Fruit fly (Drosophila melanogaster) whole organism, embryonic: ENCODE data around the gene Lsd-1.
A peak's percentile ranks its signal among the peaks of the same experiment; 100 is the strongest.

Experiments used
- Asciz ChIP-seq: fragments of 200-800 bp; sonication (Bioruptor generic); optimal IDR thresholded peaks from 2 replicates; lab custom pipeline; 2017; ENCODE audit warnings: missing biosample characterization, mild to moderate bottlenecking, missing genetic modification characterization, missing genetic modification reagents
- B-H2 ChIP-seq: fragments of 200-800 bp; sonication (Bioruptor generic); optimal IDR thresholded peaks from 2 replicates; lab custom pipeline; 2018; ENCODE audit warnings: missing biosample characterization, mild to moderate bottlenecking, missing genetic modification characterization
- CG10543 ChIP-seq: fragments of 200-800 bp; sonication (Bioruptor generic); optimal IDR thresholded peaks from 3 replicates; lab custom pipeline; 2017; ENCODE audit warnings: missing biosample characterization, mild to moderate bottlenecking, missing genetic modification characterization, moderate library complexity
- CG10565 ChIP-seq: fragments of 200-800 bp; sonication (Bioruptor generic); optimal IDR thresholded peaks from 3 replicates; lab custom pipeline; 2016; ENCODE audit warnings: missing biosample characterization, mild to moderate bottlenecking, missing genetic modification characterization
- CG11560 ChIP-seq: fragments of 200-800 bp; sonication (Bioruptor generic); IDR thresholded peaks from 3 replicates; pipeline ENCODE4 v1.3.6; 2022; ENCODE audit warnings: missing biosample characterization, missing genetic modification characterization
- CG12299 ChIP-seq: fragments of 200-800 bp; sonication (Bioruptor generic); optimal IDR thresholded peaks from 2 replicates; lab custom pipeline; 2018; ENCODE audit warnings: missing biosample characterization, mild to moderate bottlenecking, missing genetic modification characterization
- CG1233 ChIP-seq: fragments of 200-800 bp; sonication (Bioruptor generic); optimal IDR thresholded peaks from 4 replicates; lab custom pipeline; 2018; ENCODE audit warnings: missing biosample characterization, mild to moderate bottlenecking, missing genetic modification characterization
- CG13287 ChIP-seq: fragments of 200-800 bp; sonication (Bioruptor generic); IDR thresholded peaks from 2 replicates; pipeline ENCODE4 v1.3.6; 2022; ENCODE audit warnings: missing biosample characterization, missing genetic modification characterization; ENCODE audit not compliant: partially characterized antibody
- CG13894 ChIP-seq: fragments of 200-800 bp; sonication (Bioruptor generic); optimal IDR thresholded peaks from 3 replicates; lab custom pipeline; 2018; ENCODE audit warnings: missing biosample characterization, mild to moderate bottlenecking, missing genetic modification characterization, moderate library complexity
- CG14441 ChIP-seq: fragments of 200-800 bp; sonication (Bioruptor generic); IDR thresholded peaks from 2 replicates; pipeline ENCODE4 v1.3.6; 2022; ENCODE audit warnings: missing biosample characterization, missing genetic modification characterization
- CG17612 ChIP-seq: fragments of 200-800 bp; sonication (Bioruptor generic); IDR thresholded peaks from 2 replicates; pipeline ENCODE4 v1.3.6; 2022; ENCODE audit warnings: missing biosample characterization, missing genetic modification characterization
- CG17912 ChIP-seq: fragments of 200-800 bp; sonication (Bioruptor generic); optimal IDR thresholded peaks from 2 replicates; lab custom pipeline; 2018; ENCODE audit warnings: missing biosample characterization, mild to moderate bottlenecking, missing genetic modification characterization
- CG18619 ChIP-seq: fragments of 200-800 bp; sonication (Bioruptor generic); optimal IDR thresholded peaks from 3 replicates; lab custom pipeline; 2017; ENCODE audit warnings: missing biosample characterization, mild to moderate bottlenecking, missing genetic modification characterization
- CG31365 ChIP-seq: fragments of 200-800 bp; sonication (Bioruptor generic); optimal IDR thresholded peaks from 2 replicates; lab custom pipeline; 2018; ENCODE audit warnings: missing biosample characterization, mild to moderate bottlenecking, missing genetic modification characterization
- CG34224 ChIP-seq: fragments of 200-800 bp; sonication (Bioruptor generic); IDR thresholded peaks from 3 replicates; pipeline ENCODE4 v1.3.6; 2022; ENCODE audit warnings: missing biosample characterization, missing genetic modification characterization; ENCODE audit not compliant: partially characterized antibody
- CG5180 ChIP-seq: fragments of 200-800 bp; sonication (Bioruptor generic); optimal IDR thresholded peaks from 3 replicates; lab custom pipeline; 2017; ENCODE audit warnings: missing biosample characterization, missing genetic modification characterization, mild to moderate bottlenecking, moderate library complexity, missing genetic modification reagents
- CG7357 ChIP-seq: fragments of 200-800 bp; sonication (Bioruptor generic); IDR thresholded peaks from 3 replicates; pipeline ENCODE4 v1.3.6; 2022; ENCODE audit warnings: missing biosample characterization, missing genetic modification characterization
- CG7372 ChIP-seq: fragments of 200-800 bp; sonication (Bioruptor generic); IDR thresholded peaks from 2 replicates; pipeline ENCODE4 v1.3.6; 2022; ENCODE audit warnings: missing biosample characterization, missing genetic modification characterization
- CG9215 ChIP-seq: fragments of 200-800 bp; sonication (Bioruptor generic); IDR thresholded peaks from 2 replicates; pipeline ENCODE4 v1.3.6; 2022; ENCODE audit warnings: missing biosample characterization, missing genetic modification characterization
- D19B ChIP-seq: fragments of 200-800 bp; sonication (Bioruptor generic); optimal IDR thresholded peaks from 2 replicates; lab custom pipeline; 2017; ENCODE audit warnings: missing biosample characterization, mild to moderate bottlenecking, missing genetic modification characterization
- Dek ChIP-seq: fragments of 200-800 bp; sonication (Bioruptor generic); optimal IDR thresholded peaks from 3 replicates; lab custom pipeline; 2019; ENCODE audit warnings: missing biosample characterization, mild to moderate bottlenecking, missing genetic modification characterization, moderate library complexity
- Dfd ChIP-seq, 2 experiments: fragments of >200 bp; optimal IDR thresholded peaks; 2 replicates each; lab custom pipeline; 2017; ENCODE audit warnings: missing biosample characterization in 2 of 2, missing genetic modification characterization in 2 of 2
- Doc3 ChIP-seq: fragments of 200-800 bp; sonication (Bioruptor generic); IDR thresholded peaks from 3 replicates; pipeline ENCODE4 v1.3.6; 2022; ENCODE audit warnings: missing biosample characterization, missing genetic modification characterization; ENCODE audit not compliant: partially characterized antibody
- ERR ChIP-seq: fragments of 200-800 bp; sonication (Bioruptor generic); optimal IDR thresholded peaks from 2 replicates; lab custom pipeline; 2016; ENCODE audit warnings: missing biosample characterization, missing genetic modification characterization
- Hand ChIP-seq: fragments of 200-800 bp; sonication (Bioruptor generic); optimal IDR thresholded peaks from 2 replicates; lab custom pipeline; 2017; ENCODE audit warnings: mild to moderate bottlenecking, missing biosample characterization, missing genetic modification reagents, missing genetic modification characterization
- Hmr ChIP-seq: fragments of 200-800 bp; sonication (Bioruptor generic); optimal IDR thresholded peaks from 3 replicates; lab custom pipeline; 2017; ENCODE audit warnings: mild to moderate bottlenecking, missing biosample characterization, missing genetic modification reagents, missing genetic modification characterization
- NC2α ChIP-seq: fragments of 200-800 bp; sonication (Bioruptor generic); optimal IDR thresholded peaks from 2 replicates; lab custom pipeline; 2016; ENCODE audit warnings: missing biosample characterization, missing genetic modification characterization
- Rfx ChIP-seq: fragments of 200-800 bp; sonication (Bioruptor generic); IDR thresholded peaks from 2 replicates; pipeline ENCODE4 v1.3.6; 2022; ENCODE audit warnings: missing biosample characterization, missing genetic modification characterization
- Scr ChIP-seq: fragments of 200-800 bp; sonication (Bioruptor generic); IDR thresholded peaks from 2 replicates; pipeline ENCODE4 v1.3.6; 2022; ENCODE audit warnings: missing biosample characterization, missing genetic modification characterization; ENCODE audit not compliant: partially characterized antibody
- Sin3A ChIP-seq: fragments of >200 bp; optimal IDR thresholded peaks from 2 replicates; lab custom pipeline; 2018
- ara ChIP-seq: fragments of 200-800 bp; sonication (Bioruptor generic); IDR thresholded peaks from 2 replicates; pipeline ENCODE4 v1.3.6; 2022; ENCODE audit warnings: missing biosample characterization, missing genetic modification characterization
- caup ChIP-seq: fragments of 200-800 bp; sonication (Bioruptor generic); optimal IDR thresholded peaks from 3 replicates; lab custom pipeline; 2017; ENCODE audit warnings: missing biosample characterization, mild to moderate bottlenecking, missing genetic modification characterization, moderate library complexity; ENCODE audit not compliant: severe bottlenecking
- ems ChIP-seq: fragments of 200-800 bp; sonication (Bioruptor generic); optimal IDR thresholded peaks from 3 replicates; lab custom pipeline; 2016; ENCODE audit warnings: missing biosample characterization, missing genetic modification characterization
- jumu ChIP-seq: fragments of 200-800 bp; sonication (Bioruptor generic); optimal IDR thresholded peaks from 3 replicates; lab custom pipeline; 2016; ENCODE audit warnings: missing biosample characterization, missing genetic modification characterization
- ken ChIP-seq: fragments of 200-800 bp; sonication (Bioruptor generic); IDR thresholded peaks from 3 replicates; pipeline ENCODE4 v1.3.6; 2022; ENCODE audit warnings: missing biosample characterization, missing genetic modification characterization
- kni ChIP-seq: fragments of 200-800 bp; sonication (Bioruptor generic); optimal IDR thresholded peaks from 3 replicates; lab custom pipeline; 2017; ENCODE audit warnings: mild to moderate bottlenecking, missing biosample characterization, missing genetic modification reagents, missing genetic modification characterization
- lab ChIP-seq: fragments of 200-800 bp; sonication (Bioruptor generic); optimal IDR thresholded peaks from 3 replicates; lab custom pipeline; 2017; ENCODE audit warnings: missing biosample characterization, missing genetic modification characterization, mild to moderate bottlenecking, moderate library complexity, missing genetic modification reagents
- lbe ChIP-seq: fragments of 200-800 bp; sonication (Bioruptor generic); optimal IDR thresholded peaks from 2 replicates; lab custom pipeline; 2016; ENCODE audit warnings: missing biosample characterization, mild to moderate bottlenecking, missing genetic modification characterization
- mirr ChIP-seq: fragments of 200-800 bp; sonication (Bioruptor generic); optimal IDR thresholded peaks from 3 replicates; lab custom pipeline; 2018; ENCODE audit warnings: missing biosample characterization, mild to moderate bottlenecking, missing genetic modification characterization
- odd ChIP-seq: fragments of 200-800 bp; sonication (Bioruptor generic); optimal IDR thresholded peaks from 2 replicates; lab custom pipeline; 2017; ENCODE audit warnings: missing biosample characterization, mild to moderate bottlenecking, missing genetic modification characterization
- org-1 ChIP-seq: fragments of 200-800 bp; sonication (Bioruptor generic); optimal IDR thresholded peaks from 2 replicates; lab custom pipeline; 2017; ENCODE audit warnings: missing biosample characterization, missing genetic modification characterization
- salm ChIP-seq: fragments of 200-800 bp; sonication (Bioruptor generic); optimal IDR thresholded peaks from 2 replicates; lab custom pipeline; 2018; ENCODE audit warnings: missing biosample characterization, mild to moderate bottlenecking, missing genetic modification characterization
- sc ChIP-seq, 3 experiments: fragments of >200 bp in 2 of 3; fragments of 200-800 bp in 1 of 3; sonication (Bioruptor generic) in 1 of 3; optimal IDR thresholded peaks; 2 replicates in 2 of 3; 3 replicates in 1 of 3; lab custom pipeline; 2017; ENCODE audit warnings: mild to moderate bottlenecking in 1 of 3, missing biosample characterization in 1 of 3, missing genetic modification characterization in 1 of 3, missing genetic modification reagents in 1 of 3
- sob ChIP-seq: fragments of 200-800 bp; sonication (Bioruptor generic); IDR thresholded peaks from 2 replicates; pipeline ENCODE4 v1.3.6; 2022; ENCODE audit warnings: missing biosample characterization, missing genetic modification characterization
- tna ChIP-seq: fragments of 200-800 bp; sonication (Bioruptor generic); IDR thresholded peaks from 2 replicates; pipeline ENCODE4 v1.3.6; 2022; ENCODE audit warnings: missing biosample characterization, missing genetic modification characterization; ENCODE audit not compliant: partially characterized antibody
- trh ChIP-seq: fragments of 200-800 bp; sonication (Bioruptor generic); optimal IDR thresholded peaks from 2 replicates; lab custom pipeline; 2016; ENCODE audit warnings: missing biosample characterization, missing genetic modification characterization
- tup ChIP-seq: fragments of 200-800 bp; sonication (Bioruptor generic); optimal IDR thresholded peaks from 2 replicates; lab custom pipeline; 2016; ENCODE audit warnings: missing biosample characterization, mild to moderate bottlenecking, missing genetic modification characterization, moderate library complexity
- zen2 ChIP-seq: fragments of 200-800 bp; sonication (Bioruptor generic); IDR thresholded peaks from 3 replicates; pipeline ENCODE4 v1.3.6; 2022; ENCODE audit warnings: missing biosample characterization, missing genetic modification characterization; ENCODE audit not compliant: partially characterized antibody

Lsd-1 gene

DNA sequence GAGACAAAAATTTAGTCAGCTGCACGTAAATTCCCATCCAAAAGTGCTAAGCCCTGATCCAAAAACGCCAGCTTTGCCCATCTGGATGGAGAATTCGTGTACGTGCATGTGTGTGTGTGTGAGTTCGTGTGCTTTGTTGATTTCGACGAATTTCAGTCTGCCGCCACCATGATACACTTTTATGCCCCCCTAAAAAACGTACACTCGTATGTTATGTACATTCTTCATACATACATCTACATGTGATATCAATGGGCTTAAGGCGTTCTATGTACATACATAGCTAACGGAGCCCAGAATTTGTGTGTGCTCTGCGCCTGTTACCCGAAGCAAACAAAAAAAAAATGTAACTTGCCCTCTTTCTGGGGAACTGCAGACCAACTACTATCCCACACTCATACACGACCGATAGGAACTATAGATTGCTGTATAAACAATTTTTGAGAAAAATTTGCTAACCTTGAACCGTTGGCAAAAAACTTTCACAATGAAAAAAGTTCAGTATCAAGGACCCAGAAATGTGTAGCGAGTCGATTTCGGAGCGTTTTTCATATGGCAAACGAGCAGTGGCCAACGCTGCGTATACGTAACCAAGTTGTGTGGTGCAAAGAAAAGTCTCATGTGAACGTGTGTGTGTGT is 37.8 kb upstream of the Lsd-1 start (continued):
- TF ChIP-seq CG17612 (GFP tag; lab: Robert Waterston, UW) (0 out of 2 replicates have a peak, but pooled peaks have one; percentile 7), salm (peak; percentile 28), Rfx (GFP tag; lab: Robert Waterston, UW) (0 out of 2 replicates have a peak, but pooled peaks have one; percentile 12), CG18619 (peak; percentile 34), CG13894 (tag; lab: Kevin White, UChicago) (peak; percentile 93), CG13287 (GFP tag; lab: Robert Waterston, UW) (0 out of 2 replicates have a peak, but pooled peaks have one; percentile 7), D19B (GFP tag; lab: Kevin White, UChicago) (no peak), B-H2 (GFP tag; lab: Kevin White, UChicago) (peak; percentile 66), CG31365 (no peak), CG12299 (tag; lab: Kevin White, UChicago) (peak; percentile 30), mirr (GFP tag; lab: Kevin White, UChicago) (peak; percentile 63), NC2α (no peak), ken (GFP tag; lab: Robert Waterston, UW) (no peak), CG11560 (no peak), CG10543 (GFP tag; lab: Kevin White, UChicago) (peak; percentile 86), Dfd (GFP tag; optimal IDR thresholded peaks at IDR 0.05; lab: Kevin White, UChicago) (no peak), sc (optimal IDR thresholded peaks at IDR 0.05; lab: Kevin White, UChicago) (no peak), sc (GFP tag; optimal IDR thresholded peaks at IDR 0.05; lab: Kevin White, UChicago) (peak; percentile 1), Sin3A (lab: Kevin White, UChicago) (no peak), CG7372 (peak; percentile 49; the same call in 1 of the 2 replicates), CG5180 (GFP tag; lab: Kevin White, UChicago) (peak; percentile 36), CG1233 (GFP tag; lab: Kevin White, UChicago) (peak; percentile 21), Asciz (GFP tag; lab: Kevin White, UChicago) (peak; percentile 45), Dek (tag; lab: Kevin White, UChicago) (peak; percentile 2), lab (peak; percentile 68), CG7357 (no peak), zen2 (GFP tag; lab: Robert Waterston, UW) (no peak), org-1 (GFP tag; lab: Kevin White, UChicago) (peak; percentile 14), CG10565 (GFP tag; lab: Kevin White, UChicago) (no peak), trh (GFP tag; lab: Kevin White, UChicago) (no peak), tna (GFP tag; lab: Robert Waterston, UW) (no peak), CG17912 (GFP tag; lab: Kevin White, UChicago) (no peak), tup (GFP tag; lab: Kevin White, UChicago) (no peak), CG14441 (no peak), CG34224 (no peak), jumu (GFP tag; lab: Kevin White, UChicago) (no peak), ERR (GFP tag; lab: Kevin White, UChicago) (no peak), ems (GFP tag; lab: Kevin White, UChicago) (no peak), Scr (peak; percentile 21; the same call in 1 of the 2 replicates), caup (GFP tag; lab: Kevin White, UChicago) (no peak), lbe (GFP tag; lab: Kevin White, UChicago) (peak; percentile 17), Hmr (GFP tag; lab: Kevin White, UChicago) (peak; percentile 53), odd (GFP tag; lab: Kevin White, UChicago) (no peak), Hand (no peak), Doc3 (no peak), CG9215 (GFP tag; lab: Robert Waterston, UW) (no peak), kni (GFP tag; lab: Kevin White, UChicago) (peak; percentile 49), ara (GFP tag; lab: Robert Waterston, UW) (no peak), sob (peak; percentile 63; the same call in 1 of the 2 replicates)
